Worm (Caenorhabditis elegans) whole organism, late embryonic: Measurements from ENCODE around the gene mrpl-53.
A peak's percentile ranks its signal among the peaks of the same experiment; 100 is the strongest.

Source experiments
- C08G9.2 ChIP-seq: sonication (generic microtip); optimal IDR thresholded peaks from 2 replicates; lab custom pipeline; 2016; ENCODE audit warnings: mild to moderate bottlenecking, missing genetic modification characterization, moderate library complexity, missing compliant biosample characterization
- C38D4.7 ChIP-seq: fragments of 200-800 bp; sonication (Bioruptor generic); optimal IDR thresholded peaks from 2 replicates; lab custom pipeline; 2018; ENCODE audit warnings: mild to moderate bottlenecking, missing genetic modification characterization, moderate library complexity, missing compliant biosample characterization
- F13H6.1 ChIP-seq: sonication (generic microtip); optimal IDR thresholded peaks from 2 replicates; lab custom pipeline; 2016; ENCODE audit warnings: missing genetic modification characterization, missing compliant biosample characterization
- K02D7.2 ChIP-seq: sonication (generic microtip); optimal IDR thresholded peaks from 2 replicates; lab custom pipeline; 2017; ENCODE audit warnings: mild to moderate bottlenecking, missing genetic modification characterization, missing compliant biosample characterization
- T23F11.4 ChIP-seq: fragments of 200-800 bp; sonication (Bioruptor generic); optimal IDR thresholded peaks from 2 replicates; lab custom pipeline; 2018; ENCODE audit warnings: mild to moderate bottlenecking, missing genetic modification characterization, missing compliant biosample characterization
- ahr-1 ChIP-seq: sonication (generic microtip); optimal IDR thresholded peaks from 2 replicates; lab custom pipeline; 2016; ENCODE audit warnings: missing genetic modification characterization, missing compliant biosample characterization
- ceh-14 ChIP-seq: sonication (generic microtip); optimal IDR thresholded peaks from 2 replicates; lab custom pipeline; 2016; ENCODE audit warnings: missing genotype, missing genetic modification characterization, missing compliant biosample characterization
- ceh-18 ChIP-seq: sonication (generic microtip); optimal IDR thresholded peaks from 2 replicates; lab custom pipeline; 2016; ENCODE audit warnings: missing genetic modification characterization, missing compliant biosample characterization
- ceh-2 ChIP-seq: sonication (generic microtip); optimal IDR thresholded peaks from 2 replicates; lab custom pipeline; 2016; ENCODE audit warnings: missing genotype, missing genetic modification characterization, missing compliant biosample characterization
- ceh-22 ChIP-seq: sonication (generic microtip); optimal IDR thresholded peaks from 2 replicates; lab custom pipeline; 2017; ENCODE audit warnings: missing biosample characterization, missing genetic modification characterization
- ceh-24 ChIP-seq: sonication (generic microtip); optimal IDR thresholded peaks from 2 replicates; lab custom pipeline; 2016; ENCODE audit warnings: mild to moderate bottlenecking, missing genetic modification characterization, missing compliant biosample characterization
- ceh-30 ChIP-seq: fragments of 150-350 bp; optimal IDR thresholded peaks from 2 replicates; lab custom pipeline; 2014; ENCODE audit warnings: missing biosample characterization, missing genetic modification characterization
- ceh-31 ChIP-seq: sonication (generic microtip); optimal IDR thresholded peaks from 2 replicates; lab custom pipeline; 2016; ENCODE audit warnings: missing genetic modification characterization, missing compliant biosample characterization
- ceh-45 ChIP-seq: fragments of 200-800 bp; sonication (Bioruptor generic); IDR thresholded peaks from 2 replicates; pipeline ENCODE4 v1.3.6; 2022; ENCODE audit warnings: missing genetic modification reagents, missing genetic modification characterization, missing compliant biosample characterization
- ceh-48 ChIP-seq: sonication (generic microtip); optimal IDR thresholded peaks from 2 replicates; lab custom pipeline; 2016; ENCODE audit warnings: missing genetic modification characterization, inconsistent platforms, missing compliant biosample characterization
- ceh-6 ChIP-seq: fragments of 200-800 bp; sonication (Bioruptor generic); optimal IDR thresholded peaks from 2 replicates; lab custom pipeline; 2018; ENCODE audit warnings: mild to moderate bottlenecking, missing genetic modification characterization, missing compliant biosample characterization
- che-1 ChIP-seq: sonication (generic microtip); optimal IDR thresholded peaks from 2 replicates; lab custom pipeline; 2016; ENCODE audit warnings: mild to moderate bottlenecking, missing genetic modification characterization, missing compliant biosample characterization
- dve-1 ChIP-seq: sonication (generic microtip); optimal IDR thresholded peaks from 2 replicates; lab custom pipeline; 2017; ENCODE audit warnings: antibody characterized with exemption, mild to moderate bottlenecking, missing genetic modification characterization, missing compliant biosample characterization
- elt-4 ChIP-seq: sonication (generic microtip); optimal IDR thresholded peaks from 2 replicates; lab custom pipeline; 2016; ENCODE audit warnings: missing genetic modification characterization, missing compliant biosample characterization
- ets-4 ChIP-seq: sonication (generic microtip); optimal IDR thresholded peaks from 2 replicates; lab custom pipeline; 2016; ENCODE audit warnings: missing genetic modification characterization, missing compliant biosample characterization
- eyg-1 ChIP-seq: sonication (generic microtip); optimal IDR thresholded peaks from 2 replicates; lab custom pipeline; 2016; ENCODE audit warnings: missing genotype, missing genetic modification characterization, missing compliant biosample characterization
- fax-1 ChIP-seq: sonication (generic microtip); optimal IDR thresholded peaks from 2 replicates; lab custom pipeline; 2016; ENCODE audit warnings: missing genotype, missing genetic modification characterization, missing compliant biosample characterization
- fkh-10 ChIP-seq: fragments of 150-350 bp; optimal IDR thresholded peaks from 2 replicates; lab custom pipeline; 2014; ENCODE audit warnings: missing biosample characterization, missing genetic modification reagents, missing genetic modification characterization
- fkh-6 ChIP-seq: sonication (generic microtip); optimal IDR thresholded peaks from 2 replicates; lab custom pipeline; 2016; ENCODE audit warnings: missing genetic modification characterization, missing compliant biosample characterization
- gmeb-2 ChIP-seq: sonication (generic microtip); optimal IDR thresholded peaks from 2 replicates; lab custom pipeline; 2016; ENCODE audit warnings: missing genetic modification characterization, inconsistent platforms, missing compliant biosample characterization
- hlh-13 ChIP-seq: fragments of 200-800 bp; sonication (Bioruptor generic); optimal IDR thresholded peaks from 2 replicates; lab custom pipeline; 2018; ENCODE audit warnings: mild to moderate bottlenecking, missing genetic modification characterization, missing compliant biosample characterization
- hlh-30 ChIP-seq: sonication (generic microtip); optimal IDR thresholded peaks from 2 replicates; lab custom pipeline; 2017; ENCODE audit warnings: antibody characterized with exemption, missing genetic modification characterization, missing compliant biosample characterization; ENCODE audit not compliant: insufficient read depth
- hlh-8 ChIP-seq: sonication (generic microtip); optimal IDR thresholded peaks from 2 replicates; lab custom pipeline; 2016; ENCODE audit warnings: missing genotype, missing genetic modification characterization, missing compliant biosample characterization
- lim-6 ChIP-seq: sonication (generic microtip); optimal IDR thresholded peaks from 2 replicates; lab custom pipeline; 2016; ENCODE audit warnings: missing genetic modification characterization, missing compliant biosample characterization
- lin-11 ChIP-seq: fragments of 200-800 bp; sonication (Bioruptor generic); optimal IDR thresholded peaks from 2 replicates; lab custom pipeline; 2018; ENCODE audit warnings: mild to moderate bottlenecking, missing genetic modification characterization, missing compliant biosample characterization
- madf-2 ChIP-seq: sonication (generic microtip); optimal IDR thresholded peaks from 2 replicates; lab custom pipeline; 2017; ENCODE audit warnings: missing genetic modification characterization, missing compliant biosample characterization
- nhr-11 ChIP-seq: fragments of 150-350 bp; optimal IDR thresholded peaks from 2 replicates; lab custom pipeline; 2014; ENCODE audit warnings: missing biosample characterization, missing genetic modification characterization
- npax-4 ChIP-seq: sonication (generic microtip); optimal IDR thresholded peaks from 2 replicates; lab custom pipeline; 2016; ENCODE audit warnings: missing genetic modification characterization, missing compliant biosample characterization
- odd-2 ChIP-seq: sonication (generic microtip); optimal IDR thresholded peaks from 2 replicates; lab custom pipeline; 2017; ENCODE audit warnings: antibody characterized with exemption, mild to moderate bottlenecking, missing genetic modification characterization, missing compliant biosample characterization
- pag-3 ChIP-seq: sonication (generic microtip); optimal IDR thresholded peaks from 2 replicates; lab custom pipeline; 2016; ENCODE audit warnings: missing compliant biosample characterization, missing genetic modification characterization, borderline replicate concordance
- pat-9 ChIP-seq: fragments of 200-800 bp; sonication (Bioruptor generic); optimal IDR thresholded peaks from 2 replicates; lab custom pipeline; 2018; ENCODE audit warnings: mild to moderate bottlenecking, missing genetic modification characterization, moderate library complexity, missing compliant biosample characterization
- pax-1 ChIP-seq: fragments of 150-350 bp; optimal IDR thresholded peaks from 2 replicates; lab custom pipeline; 2014; ENCODE audit warnings: missing biosample characterization, missing genetic modification characterization
- pha-2 ChIP-seq: sonication (generic microtip); optimal IDR thresholded peaks from 2 replicates; lab custom pipeline; 2017; ENCODE audit warnings: mild to moderate bottlenecking, missing genetic modification characterization, missing compliant biosample characterization
- pha-4 ChIP-seq: fragments of 150-350 bp; optimal IDR thresholded peaks from 2 replicates; lab custom pipeline; 2018; ENCODE audit warnings: missing biosample characterization, missing genetic modification reagents, missing genetic modification characterization
- pros-1 ChIP-seq: fragments of 150-350 bp; optimal IDR thresholded peaks from 2 replicates; lab custom pipeline; 2014; ENCODE audit warnings: missing biosample characterization, missing genetic modification reagents, missing genetic modification characterization
- ref-2 ChIP-seq: sonication (generic microtip); optimal IDR thresholded peaks from 2 replicates; lab custom pipeline; 2016; ENCODE audit warnings: missing genetic modification characterization, missing compliant biosample characterization
- rnt-1 ChIP-seq: sonication (generic microtip); optimal IDR thresholded peaks from 2 replicates; lab custom pipeline; 2016; ENCODE audit warnings: missing genetic modification characterization, missing compliant biosample characterization
- sdc-2 ChIP-seq: sonication (generic microtip); optimal IDR thresholded peaks from 2 replicates; lab custom pipeline; 2016; ENCODE audit warnings: missing genotype, missing genetic modification characterization, missing compliant biosample characterization
- sox-4 ChIP-seq: sonication (generic microtip); optimal IDR thresholded peaks from 2 replicates; lab custom pipeline; 2017; ENCODE audit warnings: mild to moderate bottlenecking, missing genetic modification characterization, inconsistent platforms, missing compliant biosample characterization
- syd-9 ChIP-seq: sonication (generic microtip); optimal IDR thresholded peaks from 2 replicates; lab custom pipeline; 2016; ENCODE audit warnings: mild to moderate bottlenecking, missing genetic modification characterization, moderate library complexity, missing compliant biosample characterization
- ttx-3 ChIP-seq: sonication (generic microtip); optimal IDR thresholded peaks from 2 replicates; lab custom pipeline; 2016; ENCODE audit warnings: missing genetic modification reagents, missing genetic modification characterization, missing compliant biosample characterization
- unc-3 ChIP-seq, 2 experiments: fragments of 200-800 bp in 1 of 2; sonication (Bioruptor generic) in 1 of 2; sonication (generic microtip) in 1 of 2; conservative IDR thresholded peaks in 1 of 2; optimal IDR thresholded peaks in 1 of 2; 2 replicates each; pipeline versions ENCODE4 v1.3.6 to Lab custom; 2016 to 2022; ENCODE audit warnings: missing compliant biosample characterization in 2 of 2, missing genetic modification characterization in 2 of 2, missing genetic modification reagents in 1 of 2
- unc-42 ChIP-seq: sonication (generic microtip); optimal IDR thresholded peaks from 2 replicates; lab custom pipeline; 2016; ENCODE audit warnings: missing genotype, missing genetic modification characterization, missing compliant biosample characterization
- unc-55 ChIP-seq: sonication (generic microtip); optimal IDR thresholded peaks from 2 replicates; lab custom pipeline; 2017; ENCODE audit warnings: missing biosample characterization, missing genetic modification reagents, missing genetic modification characterization
- unc-86 ChIP-seq: sonication (generic microtip); optimal IDR thresholded peaks from 2 replicates; lab custom pipeline; 2016; ENCODE audit warnings: missing genetic modification characterization, missing compliant biosample characterization
- ztf-16 ChIP-seq: sonication (generic microtip); optimal IDR thresholded peaks from 2 replicates; lab custom pipeline; 2017; ENCODE audit warnings: missing genetic modification characterization, missing compliant biosample characterization

The mrpl-53 gene

DNA sequence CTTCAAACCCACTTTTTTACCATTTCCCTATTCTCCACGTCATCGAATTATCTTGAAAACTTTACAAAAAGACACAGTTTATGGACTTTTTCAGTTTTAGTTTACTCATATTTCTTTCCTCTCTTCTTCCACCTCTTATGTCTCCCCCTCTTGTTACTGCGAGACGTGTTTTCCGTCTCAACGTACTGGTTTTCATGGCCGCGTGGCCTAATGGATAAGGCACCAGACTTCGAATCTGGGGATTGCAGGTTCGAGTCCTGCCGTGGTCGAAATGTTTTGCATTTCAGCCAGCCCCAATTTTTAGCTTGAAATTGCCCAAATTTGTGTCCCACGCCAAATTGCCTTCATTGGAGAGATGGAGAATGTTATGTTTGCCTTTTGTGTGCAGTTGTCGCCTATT, 31.4 kb upstream of the mrpl-53 start (continued):
- TF ChIP-seq npax-4 (tag; lab: Kevin White, UChicago): peak; percentile 79
- no peak for TF ChIP-seq elt-4 (tag; lab: Kevin White, UChicago)
- peak; percentile 60 for TF ChIP-seq ceh-2 (tag; lab: Kevin White, UChicago)
- no peak for TF ChIP-seq unc-55 (GFP tag; lab: Kevin White, UChicago)
- peak; percentile 88 for TF ChIP-seq unc-86
- TF ChIP-seq ceh-24 (tag; lab: Kevin White, UChicago): peak; percentile 58
- TF ChIP-seq dve-1 (tag; lab: Kevin White, UChicago): peak; percentile 83
- peak; percentile 89 for TF ChIP-seq sox-4
- TF ChIP-seq eyg-1 (tag; lab: Kevin White, UChicago): peak; percentile 82
- TF ChIP-seq ceh-48: peak; percentile 73
- TF ChIP-seq ceh-14: peak; percentile 16
- TF ChIP-seq odd-2 (tag; lab: Kevin White, UChicago): no peak
- peak; percentile 63 for TF ChIP-seq rnt-1 (tag; lab: Kevin White, UChicago)
- TF ChIP-seq ceh-45 (GFP tag; lab: Robert Waterston, UW): peak; percentile 83
- TF ChIP-seq syd-9 (tag; lab: Kevin White, UChicago): peak; percentile 86
- no peak for TF ChIP-seq pax-1
- no peak for TF ChIP-seq ceh-22 (tag; lab: Kevin White, UChicago)
- peak; percentile 70 for TF ChIP-seq ceh-18 (tag; lab: Kevin White, UChicago)
- no peak for TF ChIP-seq ets-4
- TF ChIP-seq madf-2 (tag; lab: Kevin White, UChicago): peak; percentile 76
- TF ChIP-seq hlh-30 (tag; lab: Kevin White, UChicago): peak; percentile 39
- TF ChIP-seq fkh-10: no peak
- peak; percentile 75 for TF ChIP-seq pha-2 (tag; lab: Kevin White, UChicago)
- TF ChIP-seq hlh-8 (tag; lab: Kevin White, UChicago): peak; percentile 49
- peak; percentile 73 for TF ChIP-seq hlh-13
- peak; percentile 89 for TF ChIP-seq ttx-3 (tag; lab: Kevin White, UChicago)
- TF ChIP-seq C08G9.2: peak; percentile 72
- TF ChIP-seq ztf-16: peak; percentile 68
- peak; percentile 81 for TF ChIP-seq gmeb-2 (tag; lab: Kevin White, UChicago)
- TF ChIP-seq unc-42 (tag; lab: Kevin White, UChicago): peak; percentile 38
- TF ChIP-seq ahr-1 (tag; lab: Kevin White, UChicago): peak; percentile 67
- peak; percentile 40 for TF ChIP-seq ceh-31
- TF ChIP-seq pha-4 (tag; lab: Kevin White, UChicago): no peak
- peak; percentile 89 for TF ChIP-seq che-1 (tag; lab: Kevin White, UChicago)
- peak; percentile 88 for TF ChIP-seq fkh-6 (tag; lab: Kevin White, UChicago)
- no peak for TF ChIP-seq ceh-30
- peak; percentile 75 for TF ChIP-seq lin-11
- TF ChIP-seq lim-6 (tag; lab: Kevin White, UChicago): peak; percentile 16
- TF ChIP-seq nhr-11 (tag; lab: Kevin White, UChicago): no peak
- peak; percentile 72 for TF ChIP-seq K02D7.2 (tag; lab: Kevin White, UChicago)
- TF ChIP-seq sdc-2 (tag; lab: Kevin White, UChicago): peak; percentile 80
- peak; percentile 80 for TF ChIP-seq unc-3 (GFP tag; conservative IDR thresholded peaks at IDR 0.05; lab: Robert Waterston, UW)
- peak; percentile 63 for TF ChIP-seq unc-3 (tag; optimal IDR thresholded peaks at IDR 0.05; lab: Kevin White, UChicago)
- peak; percentile 84 for TF ChIP-seq pat-9 (tag; lab: Kevin White, UChicago)
- peak; percentile 67 for TF ChIP-seq fax-1 (tag; lab: Kevin White, UChicago)
- TF ChIP-seq ceh-6 (GFP tag; lab: Kevin White, UChicago): peak; percentile 88
- peak; percentile 85 for TF ChIP-seq ref-2 (tag; lab: Kevin White, UChicago)
- peak; percentile 84 for TF ChIP-seq C38D4.7 (GFP tag; lab: Kevin White, UChicago)
- peak; percentile 80 for TF ChIP-seq T23F11.4 (GFP tag; lab: Kevin White, UChicago)
- peak; percentile 68 for TF ChIP-seq pag-3
- TF ChIP-seq pros-1: no peak
- TF ChIP-seq F13H6.1 (tag; lab: Kevin White, UChicago): peak; percentile 68
